Worm (Caenorhabditis elegans): ENCODE data around the gene T24C12.3.

T24C12.3 gene

DNA sequence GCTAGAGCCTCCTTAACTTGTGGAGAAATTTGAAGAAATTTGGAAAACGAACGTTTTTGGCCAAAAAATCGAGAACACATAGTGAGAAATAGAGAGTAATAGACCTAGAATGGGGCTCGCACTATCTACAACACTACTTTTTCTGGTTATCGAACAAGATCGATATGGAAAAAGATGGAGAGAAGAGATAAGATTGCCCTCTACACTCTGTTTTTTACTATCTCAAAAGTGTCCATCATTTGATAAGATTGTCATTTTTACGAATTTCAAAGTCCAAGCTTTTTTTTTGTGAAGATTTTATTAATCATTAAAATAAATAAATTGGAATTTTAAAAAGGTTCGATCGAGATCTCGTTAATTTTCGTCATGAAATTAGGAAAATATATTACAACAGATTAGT lies at the start of gene T24C12.3:
T24C12.3 (minus strand) TSS at position 134 of the 400 bp plus-strand sequence.
- TF ChIP-seq ceh-36 (tag; optimal IDR thresholded peaks at IDR 0.05) (no peak), tbx-37 (GFP tag; conservative IDR thresholded peaks at IDR 0.05) (no peak), sea-1 (GFP tag; conservative IDR thresholded peaks at IDR 0.05) (no peak), hmg-4 (GFP tag; optimal IDR thresholded peaks at IDR 0.05) (no peak), tbx-11 (GFP tag; IDR thresholded peaks at IDR 0.05) (no peak)

DNA sequence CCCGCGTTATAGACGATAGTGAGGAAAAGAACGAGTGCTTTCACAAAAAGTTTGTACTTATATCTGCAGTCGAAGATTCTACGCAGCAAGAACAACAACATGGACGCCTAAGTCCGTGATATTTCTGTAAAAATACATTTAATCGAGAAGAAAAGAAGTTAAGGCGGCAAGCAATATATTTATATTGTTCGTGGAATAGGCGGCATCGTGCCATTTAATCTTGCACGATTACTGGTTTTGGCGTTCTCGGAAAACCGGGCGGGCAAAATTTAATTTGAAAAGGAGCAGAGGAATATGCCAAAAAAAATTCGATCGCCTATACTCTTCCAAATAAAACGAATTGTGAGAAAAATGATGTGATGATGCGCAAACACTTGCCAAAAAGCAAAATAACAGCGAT lies 43.2 kb upstream of the T24C12.3 start, which contains the start of gene AH9.1:
AH9.1 (minus strand) TSS at position 101 of the 400 bp plus-strand sequence.
- TF ChIP-seq pes-1 (GFP tag; IDR thresholded peaks at IDR 0.05) (no peak), ets-7 (tag; optimal IDR thresholded peaks at IDR 0.05) (no peak), hmbx-1 (tag; optimal IDR thresholded peaks at IDR 0.05) (no peak), sea-1 (GFP tag; conservative IDR thresholded peaks at IDR 0.05) (no peak), B0310.2 (tag; optimal IDR thresholded peaks at IDR 0.05) (no peak), hnd-1 (tag; optimal IDR thresholded peaks at IDR 0.05) (no peak), tbx-11 (GFP tag; IDR thresholded peaks at IDR 0.05) (no peak), ceh-36 (tag; optimal IDR thresholded peaks at IDR 0.05) (no peak), scrt-1 (GFP tag; IDR thresholded peaks at IDR 0.05) (no peak), tra-4 (tag; optimal IDR thresholded peaks at IDR 0.05) (no peak), tbx-37 (GFP tag; conservative IDR thresholded peaks at IDR 0.05) (no peak), ceh-13 (GFP tag; optimal IDR thresholded peaks at IDR 0.05) (no peak), ama-1 (optimal IDR thresholded peaks at IDR 0.05) (no peak), flt-1 (GFP tag; IDR thresholded peaks at IDR 0.05) (no peak), F13C5.2 (tag; optimal IDR thresholded peaks at IDR 0.05) (no peak), aly-1 (tag; optimal IDR thresholded peaks at IDR 0.05) (no peak)

DNA sequence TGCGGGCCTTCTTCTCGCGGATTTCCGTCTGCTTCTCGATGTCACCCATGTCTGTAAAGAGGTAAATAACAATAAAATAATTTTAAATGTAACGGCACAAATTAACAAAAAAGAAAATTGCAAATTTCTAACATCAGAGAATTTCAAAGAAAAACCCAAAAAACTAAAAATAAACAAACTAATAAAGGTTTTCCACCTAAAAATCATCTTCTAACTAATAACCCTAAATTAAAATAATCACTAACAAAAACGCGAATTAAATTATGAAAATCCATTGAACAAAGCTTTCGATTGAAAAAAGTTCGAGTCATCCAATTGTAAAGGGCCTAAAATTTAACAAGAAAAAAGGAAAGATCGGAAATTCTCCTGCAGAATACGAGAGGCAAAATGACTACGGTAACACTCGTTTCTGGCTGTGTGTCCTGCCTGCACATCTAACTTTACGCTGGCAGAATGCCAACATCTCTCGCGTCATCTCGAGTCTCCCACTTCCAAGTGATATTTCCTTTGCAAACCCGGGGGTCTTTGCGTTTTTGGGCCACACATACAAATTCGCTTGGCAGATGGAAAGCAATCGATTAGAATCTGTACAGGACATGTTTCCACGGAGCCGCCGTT lies 39.0 kb upstream of the T24C12.3 start, which contains the start of gene rpl-11.2:
rpl-11.2 (minus strand) TSS at position 51 of the 618 bp plus-strand sequence.
- TF ChIP-seq tbx-37 (GFP tag; conservative IDR thresholded peaks at IDR 0.05): peak; percentile 52; the same call in 1 of the 2 replicates
- peak; percentile 79 for TF ChIP-seq hmg-4 (GFP tag; optimal IDR thresholded peaks at IDR 0.05)
- peak; percentile 57; the same call in 1 of the 2 replicates for TF ChIP-seq flt-1 (GFP tag; IDR thresholded peaks at IDR 0.05)
- TF ChIP-seq F13C5.2 (tag; optimal IDR thresholded peaks at IDR 0.05): peak; percentile 81
- TF ChIP-seq tra-4 (tag; optimal IDR thresholded peaks at IDR 0.05): no peak
- no peak for TF ChIP-seq ama-1 (optimal IDR thresholded peaks at IDR 0.05)
- peak; percentile 7 for TF ChIP-seq hmbx-1 (tag; optimal IDR thresholded peaks at IDR 0.05)
- 0 out of 2 replicates have a peak, but pooled peaks have one; percentile 23 for TF ChIP-seq sea-1 (GFP tag; conservative IDR thresholded peaks at IDR 0.05)

DNA sequence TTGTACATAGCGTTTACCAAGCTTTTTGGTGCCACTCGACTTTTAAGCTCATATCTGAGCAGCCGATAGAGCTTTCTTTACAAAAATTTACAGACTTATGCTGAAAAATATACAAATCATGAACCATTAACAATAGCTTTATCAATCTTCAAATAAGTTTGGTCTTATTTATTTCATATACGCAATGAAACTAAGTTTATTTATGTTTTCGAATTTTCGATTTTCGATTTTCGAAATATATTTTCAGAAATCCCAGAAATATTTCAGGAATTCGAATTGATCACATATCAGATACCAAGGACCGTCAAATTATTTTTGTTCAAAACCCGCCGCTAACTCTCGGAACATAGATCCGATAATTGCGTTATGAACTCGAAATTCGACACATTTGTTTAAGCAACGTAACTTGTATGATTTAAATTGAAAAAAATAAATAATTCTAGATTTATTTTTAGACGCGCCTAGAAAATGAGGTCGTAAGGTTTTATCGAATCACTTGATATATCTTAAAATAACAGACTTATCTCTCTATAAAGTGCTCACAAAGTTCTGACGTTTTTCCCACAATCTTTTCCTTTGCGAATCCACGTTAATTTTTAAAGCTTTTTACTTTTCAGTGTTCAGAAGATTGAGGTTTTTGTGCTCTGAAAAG lies 37.6 kb upstream of the T24C12.3 start:
- TF ChIP-seq flt-1 (GFP tag; IDR thresholded peaks at IDR 0.05) (no peak), B0310.2 (tag; optimal IDR thresholded peaks at IDR 0.05) (no peak), tbx-37 (GFP tag; conservative IDR thresholded peaks at IDR 0.05) (no peak), F13C5.2 (tag; optimal IDR thresholded peaks at IDR 0.05) (no peak), hnd-1 (tag; optimal IDR thresholded peaks at IDR 0.05) (no peak), tbx-11 (GFP tag; IDR thresholded peaks at IDR 0.05) (no peak), ets-7 (tag; optimal IDR thresholded peaks at IDR 0.05) (no peak), ceh-36 (tag; optimal IDR thresholded peaks at IDR 0.05) (no peak), tra-4 (tag; optimal IDR thresholded peaks at IDR 0.05) (no peak), pes-1 (GFP tag; IDR thresholded peaks at IDR 0.05) (no peak), aly-1 (tag; optimal IDR thresholded peaks at IDR 0.05) (no peak), ceh-13 (GFP tag; optimal IDR thresholded peaks at IDR 0.05) (no peak), ama-1 (optimal IDR thresholded peaks at IDR 0.05) (no peak), hmbx-1 (tag; optimal IDR thresholded peaks at IDR 0.05) (no peak), scrt-1 (GFP tag; IDR thresholded peaks at IDR 0.05) (no peak)

DNA sequence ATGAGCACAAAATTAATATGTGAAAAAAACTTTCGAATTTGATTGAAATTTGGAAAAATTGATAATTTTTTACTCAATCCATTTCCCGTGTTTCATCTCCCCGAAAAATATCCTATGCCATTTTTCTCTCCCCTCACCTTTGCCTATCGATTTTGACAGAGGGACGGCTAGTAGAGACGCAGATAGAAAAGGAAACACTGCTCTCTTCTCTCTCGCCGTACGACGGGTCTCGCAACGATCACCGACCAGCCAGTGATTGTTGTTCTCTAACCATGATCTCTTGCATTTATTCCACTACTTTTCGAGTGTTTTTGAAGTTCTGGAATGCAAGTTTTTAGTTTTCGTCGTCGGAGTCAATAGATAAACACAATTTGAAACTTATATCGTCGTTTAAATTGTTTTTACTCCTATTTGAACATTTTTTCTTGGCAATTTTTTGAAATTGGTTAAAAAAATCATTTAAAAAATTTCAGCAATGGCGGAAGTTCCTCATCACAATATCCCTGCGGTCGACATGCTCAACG lies 33.8 kb upstream of the T24C12.3 start, which contains the start of gene vha-15:
vha-15 (plus strand) TSS at position 474 of the 524 bp plus-strand sequence.
- TF ChIP-seq hmg-4 (GFP tag; optimal IDR thresholded peaks at IDR 0.05): no peak
- TF ChIP-seq pes-1 (GFP tag; IDR thresholded peaks at IDR 0.05): no peak
- no peak for TF ChIP-seq ceh-13 (GFP tag; optimal IDR thresholded peaks at IDR 0.05)
- TF ChIP-seq ama-1 (optimal IDR thresholded peaks at IDR 0.05): no peak
- peak; percentile 51 for TF ChIP-seq F13C5.2 (tag; optimal IDR thresholded peaks at IDR 0.05)
- no peak for TF ChIP-seq B0310.2 (tag; optimal IDR thresholded peaks at IDR 0.05)
- TF ChIP-seq ets-7 (tag; optimal IDR thresholded peaks at IDR 0.05): no peak

DNA sequence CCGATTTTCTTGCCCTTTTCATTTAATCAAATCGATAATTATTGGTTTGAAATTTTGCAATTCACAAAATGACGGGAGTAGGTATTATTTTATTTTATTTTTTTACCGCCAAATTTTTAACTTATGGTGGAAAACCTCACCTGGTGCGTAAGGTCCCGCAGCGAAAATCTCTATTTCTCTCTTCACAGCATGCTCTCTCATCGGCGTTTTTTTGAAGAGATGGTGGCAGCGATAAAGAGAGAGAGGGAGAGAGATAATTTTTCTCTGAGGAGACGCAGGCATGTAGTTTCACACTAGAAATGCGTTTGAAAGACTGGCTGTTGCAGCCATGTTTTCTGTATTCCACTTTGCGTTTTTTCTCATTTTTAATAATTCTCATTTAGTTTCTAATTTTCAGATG lies 30.2 kb upstream of the T24C12.3 start, which contains the start of gene T14F9.2:
T14F9.2 (plus strand) TSS at position 396 of the 400 bp plus-strand sequence.
- TF ChIP-seq hnd-1 (tag; optimal IDR thresholded peaks at IDR 0.05) (no peak), ceh-36 (tag; optimal IDR thresholded peaks at IDR 0.05) (no peak), tbx-11 (GFP tag; IDR thresholded peaks at IDR 0.05) (no peak), hmbx-1 (tag; optimal IDR thresholded peaks at IDR 0.05) (no peak), flt-1 (GFP tag; IDR thresholded peaks at IDR 0.05) (no peak), hmg-4 (GFP tag; optimal IDR thresholded peaks at IDR 0.05) (no peak)

DNA sequence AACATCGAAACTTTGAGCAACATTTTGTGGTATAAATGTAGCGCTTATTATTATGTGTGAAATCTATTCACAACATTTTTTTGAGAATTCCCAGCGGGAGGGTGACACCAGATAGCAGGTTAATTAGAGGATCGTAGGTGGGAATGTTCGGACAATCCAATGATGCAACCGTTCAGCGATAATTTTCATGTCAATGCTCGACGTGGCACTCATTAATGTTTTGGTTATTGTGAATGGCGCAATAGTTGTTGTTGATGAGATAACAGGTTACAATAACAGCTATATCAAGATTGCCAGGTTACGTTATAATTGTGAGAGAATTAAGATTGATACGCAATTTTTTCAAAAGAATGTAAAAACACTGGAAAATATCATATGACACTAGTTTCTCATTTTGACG lies 27.7 kb upstream of the T24C12.3 start:
- TF ChIP-seq sea-1 (GFP tag; conservative IDR thresholded peaks at IDR 0.05) (no peak), F13C5.2 (tag; optimal IDR thresholded peaks at IDR 0.05) (no peak), hmbx-1 (tag; optimal IDR thresholded peaks at IDR 0.05) (no peak), pes-1 (GFP tag; IDR thresholded peaks at IDR 0.05) (no peak)
